Fruit fly (Drosophila melanogaster): ENCODE data around the gene CG5139.

- TF ChIP-seq CTCF (optimal IDR thresholded peaks at IDR 0.05) (no peak), CG8478 (optimal IDR thresholded peaks at IDR 0.05) (no peak)
These were observed 46.4 kb downstream of the CG5139 start for dm6 chr2L:1152693-1153092.

All from S2 (cell line).